Worm (Caenorhabditis elegans) whole organism, young adult: ENCODE measurements around the gene dod-22.

Experiments
- B0019.2 ChIP-seq: fragments of 200-800 bp; sonication (Bioruptor generic); conservative IDR thresholded peaks from 2 replicates; pipeline ENCODE4 v1.3.6; 2022; ENCODE audit warnings: missing genetic modification reagents, missing genetic modification characterization, missing compliant biosample characterization
- C17E4.6 ChIP-seq: fragments of 200-800 bp; sonication (Bioruptor generic); IDR thresholded peaks from 2 replicates; pipeline ENCODE4 v1.3.6; 2022; ENCODE audit warnings: missing genetic modification reagents, missing genetic modification characterization, missing compliant biosample characterization
- F10E7.11 ChIP-seq: sonication (generic microtip); optimal IDR thresholded peaks from 2 replicates; lab custom pipeline; 2017; ENCODE audit warnings: mild to moderate bottlenecking, missing genetic modification characterization, moderate library complexity, missing compliant biosample characterization
- F33H1.4 ChIP-seq: fragments of 200-800 bp; sonication (Bioruptor generic); IDR thresholded peaks from 2 replicates; pipeline ENCODE4 v1.3.6; 2022; ENCODE audit warnings: missing genetic modification reagents, missing genetic modification characterization, missing compliant biosample characterization
- F57C9.4 ChIP-seq: sonication (generic microtip); optimal IDR thresholded peaks from 2 replicates; lab custom pipeline; 2017; ENCODE audit warnings: mild to moderate bottlenecking, missing genetic modification characterization, missing compliant biosample characterization
- K12H6.12 ChIP-seq: fragments of 200-800 bp; sonication (Bioruptor generic); optimal IDR thresholded peaks from 2 replicates; lab custom pipeline; 2018; ENCODE audit warnings: mild to moderate bottlenecking, missing genetic modification characterization, missing compliant biosample characterization
- Y53G8AR.9 ChIP-seq: fragments of 200-800 bp; sonication (Bioruptor generic); conservative IDR thresholded peaks from 2 replicates; pipeline ENCODE4 v1.3.6; 2022; ENCODE audit warnings: missing genetic modification reagents, missing genetic modification characterization, missing compliant biosample characterization
- Y56A3A.18 ChIP-seq: fragments of 200-800 bp; sonication (Bioruptor generic); IDR thresholded peaks from 2 replicates; pipeline ENCODE4 v1.3.6; 2022; ENCODE audit warnings: missing genetic modification reagents, missing genetic modification characterization, missing compliant biosample characterization
- ZK185.1 ChIP-seq: sonication (generic microtip); optimal IDR thresholded peaks from 2 replicates; lab custom pipeline; 2016; ENCODE audit warnings: mild to moderate bottlenecking, missing genetic modification characterization, missing compliant biosample characterization; ENCODE audit not compliant: poor library complexity, severe bottlenecking
- atf-7 ChIP-seq: sonication (generic microtip); optimal IDR thresholded peaks from 2 replicates; lab custom pipeline; 2017; ENCODE audit warnings: mild to moderate bottlenecking, missing genetic modification characterization, missing compliant biosample characterization
- athp-1 ChIP-seq: sonication (generic microtip); optimal IDR thresholded peaks from 2 replicates; lab custom pipeline; 2017; ENCODE audit warnings: mild to moderate bottlenecking, missing genetic modification characterization, missing compliant biosample characterization
- attf-6 ChIP-seq: fragments of 200-800 bp; sonication (Bioruptor generic); IDR thresholded peaks from 2 replicates; pipeline ENCODE4 v1.3.6; 2022; ENCODE audit warnings: missing genetic modification reagents, missing genetic modification characterization, missing compliant biosample characterization
- ceh-27 ChIP-seq: fragments of 200-800 bp; sonication (Bioruptor generic); optimal IDR thresholded peaks from 2 replicates; lab custom pipeline; 2018; ENCODE audit warnings: mild to moderate bottlenecking, missing genetic modification characterization, moderate library complexity, missing compliant biosample characterization
- ceh-91 ChIP-seq: fragments of 200-800 bp; sonication (Bioruptor generic); IDR thresholded peaks from 2 replicates; pipeline ENCODE4 v1.3.6; 2022; ENCODE audit warnings: missing genetic modification reagents, missing genetic modification characterization, missing compliant biosample characterization
- chd-7 ChIP-seq: sonication (generic microtip); optimal IDR thresholded peaks from 2 replicates; lab custom pipeline; 2016; ENCODE audit warnings: mild to moderate bottlenecking, missing genetic modification characterization, moderate library complexity, missing compliant biosample characterization
- dox-1 ChIP-seq: fragments of 200-800 bp; sonication (Bioruptor generic); IDR thresholded peaks from 2 replicates; pipeline ENCODE4 v1.3.6; 2022; ENCODE audit warnings: missing genetic modification reagents, missing genetic modification characterization, missing compliant biosample characterization
- dpff-1 ChIP-seq: sonication (generic microtip); optimal IDR thresholded peaks from 2 replicates; lab custom pipeline; 2017; ENCODE audit warnings: mild to moderate bottlenecking, missing genetic modification characterization, missing compliant biosample characterization
- dpl-1 ChIP-seq: fragments of 150-350 bp; optimal IDR thresholded peaks from 2 replicates; lab custom pipeline; 2014; ENCODE audit warnings: missing biosample characterization, missing genetic modification reagents, missing genetic modification characterization
- fkh-3 ChIP-seq: sonication (generic microtip); optimal IDR thresholded peaks from 2 replicates; lab custom pipeline; 2016; ENCODE audit warnings: mild to moderate bottlenecking, missing genetic modification characterization, missing compliant biosample characterization
- hlh-12 ChIP-seq: sonication (generic microtip); optimal IDR thresholded peaks from 2 replicates; lab custom pipeline; 2016; ENCODE audit warnings: missing genetic modification characterization, missing compliant biosample characterization
- hmg-1.2 ChIP-seq: fragments of 200-800 bp; sonication (Bioruptor generic); IDR thresholded peaks from 2 replicates; pipeline ENCODE4 v1.3.6; 2022; ENCODE audit warnings: missing genetic modification reagents, missing genetic modification characterization, missing compliant biosample characterization
- lag-1 ChIP-seq: fragments of 200-800 bp; sonication (Bioruptor generic); IDR thresholded peaks from 2 replicates; pipeline ENCODE4 v1.3.6; 2022; ENCODE audit warnings: missing genetic modification reagents, missing genetic modification characterization, missing compliant biosample characterization
- let-607 ChIP-seq, 2 experiments: fragments of 200-800 bp in 1 of 2; sonication (Bioruptor generic) in 1 of 2; sonication (generic microtip) in 1 of 2; optimal IDR thresholded peaks; 2 replicates each; lab custom pipeline; 2016 to 2018; ENCODE audit warnings: mild to moderate bottlenecking in 2 of 2, missing compliant biosample characterization in 2 of 2, missing genetic modification characterization in 2 of 2, moderate library complexity in 2 of 2, missing genotype in 1 of 2
- lsy-27 ChIP-seq: sonication (generic microtip); optimal IDR thresholded peaks from 2 replicates; lab custom pipeline; 2017; ENCODE audit warnings: missing genetic modification characterization, mild to moderate bottlenecking, missing compliant biosample characterization, antibody characterized with exemption, missing genotype, borderline replicate concordance; ENCODE audit not compliant: insufficient read depth
- madf-6 ChIP-seq: fragments of 200-800 bp; sonication (Bioruptor generic); IDR thresholded peaks from 2 replicates; pipeline ENCODE4 v1.3.6; 2022; ENCODE audit warnings: missing genetic modification reagents, missing genetic modification characterization, missing compliant biosample characterization
- mel-28 ChIP-seq: sonication (generic microtip); optimal IDR thresholded peaks from 2 replicates; lab custom pipeline; 2016; ENCODE audit warnings: borderline replicate concordance, mild to moderate bottlenecking, missing genetic modification characterization, missing compliant biosample characterization
- nhr-80 ChIP-seq: sonication (generic microtip); optimal IDR thresholded peaks from 2 replicates; lab custom pipeline; 2016; ENCODE audit warnings: missing genetic modification characterization, missing compliant biosample characterization
- nhr-90 ChIP-seq: sonication (generic microtip); optimal IDR thresholded peaks from 2 replicates; lab custom pipeline; 2016; ENCODE audit warnings: missing genotype, mild to moderate bottlenecking, missing genetic modification characterization, missing compliant biosample characterization
- rcor-1 ChIP-seq: fragments of 200-800 bp; sonication (Bioruptor generic); IDR thresholded peaks from 2 replicates; pipeline ENCODE4 v1.3.6; 2022; ENCODE audit warnings: missing genetic modification reagents, missing genetic modification characterization, missing compliant biosample characterization
- snpc-1.1 ChIP-seq: sonication (generic microtip); optimal IDR thresholded peaks from 2 replicates; lab custom pipeline; 2017; ENCODE audit warnings: missing genetic modification characterization, mild to moderate bottlenecking, missing compliant biosample characterization, antibody characterized with exemption, moderate library complexity, missing genotype, missing genetic modification reagents; ENCODE audit not compliant: insufficient read depth
- snpc-3.4 ChIP-seq: sonication (generic microtip); optimal IDR thresholded peaks from 2 replicates; lab custom pipeline; 2017; ENCODE audit warnings: missing genetic modification characterization, mild to moderate bottlenecking, missing compliant biosample characterization, antibody characterized with exemption, moderate library complexity, missing genotype, missing genetic modification reagents
- sptf-2 ChIP-seq: fragments of 200-800 bp; sonication (Bioruptor generic); optimal IDR thresholded peaks from 2 replicates; lab custom pipeline; 2018; ENCODE audit warnings: mild to moderate bottlenecking, missing genetic modification characterization, missing compliant biosample characterization
- tlf-1 ChIP-seq: fragments of 200-800 bp; sonication (Bioruptor generic); optimal IDR thresholded peaks from 2 replicates; lab custom pipeline; 2018; ENCODE audit warnings: mild to moderate bottlenecking, missing genetic modification characterization, missing compliant biosample characterization
- zim-3 ChIP-seq: sonication (generic microtip); optimal IDR thresholded peaks from 2 replicates; lab custom pipeline; 2017; ENCODE audit warnings: mild to moderate bottlenecking, missing genetic modification characterization, moderate library complexity, missing compliant biosample characterization
- ztf-26 ChIP-seq: sonication (generic microtip); optimal IDR thresholded peaks from 2 replicates; lab custom pipeline; 2017; ENCODE audit warnings: missing genetic modification characterization, missing compliant biosample characterization

The dod-22 gene

DNA sequence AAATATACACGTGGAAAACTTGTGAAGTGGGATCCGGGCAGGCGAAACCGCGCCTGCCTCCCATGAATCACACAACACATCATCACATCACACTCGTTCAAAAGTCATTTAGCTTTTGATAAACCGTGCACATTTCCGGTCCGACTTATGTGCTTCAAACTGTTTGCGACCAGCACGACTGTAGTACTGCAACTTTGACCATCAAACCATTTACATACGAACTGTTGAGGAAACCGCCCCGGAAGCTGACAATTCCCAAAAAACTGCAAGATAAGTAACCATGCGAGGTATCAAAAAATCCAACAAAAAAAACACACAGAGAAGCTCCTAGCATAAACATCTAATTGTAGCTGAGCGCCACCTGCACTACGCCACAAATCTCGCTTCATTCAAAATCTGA, 7.6 kb downstream of the dod-22 start (continued):
- TF ChIP-seq tlf-1 (GFP tag; lab: Kevin White, UChicago) (no peak), K12H6.12 (no peak), C17E4.6 (GFP tag; lab: Robert Waterston, UW) (no peak)

DNA sequence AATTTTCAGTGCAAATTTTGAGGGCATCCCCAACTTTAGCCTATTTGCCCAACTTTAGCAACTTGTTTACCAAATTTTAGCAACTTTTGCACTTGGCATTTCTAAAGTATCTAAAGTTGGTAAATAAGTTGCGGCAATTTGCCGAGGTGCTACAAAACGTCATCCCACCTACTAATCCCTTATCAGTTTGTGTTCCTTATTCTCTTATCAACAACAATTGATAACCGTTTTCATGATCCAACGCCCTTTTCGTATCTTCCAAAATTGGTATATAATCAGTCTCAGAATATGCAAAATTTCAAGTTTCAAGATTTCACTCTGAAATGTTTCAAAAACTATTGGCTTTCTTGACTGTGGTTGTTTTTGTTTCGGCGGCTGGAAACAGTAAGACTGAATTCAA, 8.2 kb downstream of the dod-22 start, which contains the start of gene F55G11.4:
F55G11.4 (plus strand) TSS at position 289 of the 400 bp plus-strand sequence.
- no peak for TF ChIP-seq mel-28
- no peak for TF ChIP-seq ceh-91 (GFP tag; lab: Robert Waterston, UW)
- TF ChIP-seq sptf-2 (GFP tag; lab: Kevin White, UChicago): no peak
- no peak for TF ChIP-seq let-607 (tag; optimal IDR thresholded peaks at IDR 0.05; lab: Kevin White, UChicago)
- no peak for TF ChIP-seq hmg-1.2 (GFP tag; lab: Robert Waterston, UW)
- no peak for TF ChIP-seq lag-1
- TF ChIP-seq ZK185.1 (tag; lab: Kevin White, UChicago): no peak
- TF ChIP-seq rcor-1 (GFP tag; lab: Robert Waterston, UW): no peak
- no peak for TF ChIP-seq F33H1.4 (GFP tag; lab: Robert Waterston, UW)
- TF ChIP-seq Y53G8AR.9 (GFP tag; lab: Robert Waterston, UW): no peak
- TF ChIP-seq dox-1: no peak
- TF ChIP-seq snpc-1.1 (tag; lab: Kevin White, UChicago): no peak
- no peak for TF ChIP-seq atf-7 (tag; lab: Kevin White, UChicago)
- no peak for TF ChIP-seq hlh-12 (tag; lab: Kevin White, UChicago)

DNA sequence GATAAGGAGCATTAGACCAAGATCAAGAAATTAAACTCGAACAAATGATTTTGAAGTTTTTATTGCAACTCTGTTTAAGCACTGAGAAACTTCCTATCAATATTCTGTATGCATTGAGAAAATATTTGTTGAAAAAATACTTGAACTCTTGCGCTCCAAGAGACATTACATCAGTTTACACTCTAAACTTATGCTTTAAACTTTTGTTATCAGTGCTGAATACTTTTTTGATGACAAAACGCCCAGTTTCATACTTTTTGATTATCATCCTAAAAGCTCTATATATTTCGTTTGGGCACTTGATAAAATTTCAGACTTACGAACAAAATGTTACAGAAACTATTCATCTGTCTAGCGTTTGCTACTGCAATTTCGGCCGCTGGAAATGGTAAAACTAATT, 10.8 kb downstream of the dod-22 start, which contains the start of gene dod-17:
dod-17 (plus strand) TSS at position 323 of the 400 bp plus-strand sequence.
- no peak for TF ChIP-seq lsy-27 (tag; lab: Kevin White, UChicago)

DNA sequence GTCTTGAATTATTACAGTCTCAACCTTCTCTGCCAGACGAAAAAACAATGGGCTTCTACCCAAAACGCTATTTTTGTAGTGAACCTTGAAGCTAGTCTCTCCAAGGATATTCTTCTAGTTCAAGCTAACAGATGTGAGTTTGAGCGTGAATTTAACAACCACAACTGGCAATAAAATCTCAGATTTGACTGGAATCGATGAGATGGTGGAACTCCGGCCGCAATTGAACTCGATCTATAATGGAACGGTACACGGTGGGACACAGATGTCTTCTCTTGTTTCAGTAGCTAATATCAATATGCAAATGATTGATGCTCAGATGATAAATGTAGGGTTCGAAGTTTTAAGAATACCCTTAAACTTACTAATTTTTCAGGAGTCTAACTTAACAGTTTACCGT, 12.5 kb downstream of the dod-22 start:
- TF ChIP-seq snpc-3.4 (tag; lab: Kevin White, UChicago) (no peak), zim-3 (tag; lab: Kevin White, UChicago) (no peak), B0019.2 (no peak), ztf-26 (tag; lab: Kevin White, UChicago) (no peak), nhr-80 (no peak), F57C9.4 (tag; lab: Kevin White, UChicago) (no peak), madf-6 (GFP tag; lab: Robert Waterston, UW) (no peak), F10E7.11 (tag; lab: Kevin White, UChicago) (no peak), ceh-27 (GFP tag; lab: Kevin White, UChicago) (no peak), dpl-1 (GFP tag; lab: Kevin White, UChicago) (no peak), Y56A3A.18 (GFP tag; lab: Robert Waterston, UW) (no peak), dpff-1 (tag; lab: Kevin White, UChicago) (no peak), chd-7 (tag; lab: Kevin White, UChicago) (no peak), nhr-90 (no peak), ZK185.1 (tag; lab: Kevin White, UChicago) (no peak), fkh-3 (no peak), lsy-27 (tag; lab: Kevin White, UChicago) (no peak), ceh-91 (GFP tag; lab: Robert Waterston, UW) (no peak), attf-6 (GFP tag; lab: Robert Waterston, UW) (no peak), athp-1 (tag; lab: Kevin White, UChicago) (no peak)
- TF ChIP-seq, all 124 proteins: peak for 0
